Worm (Caenorhabditis elegans) whole organism, midembryonic: Measurements from ENCODE around the gene C50D2.1.

Experiments used
- T22C8.4 ChIP-seq: fragments of 200-800 bp; sonication (Bioruptor generic); IDR thresholded peaks from 2 replicates; pipeline ENCODE4 v1.3.6; 2022; ENCODE audit warnings: missing genetic modification characterization, missing compliant biosample characterization
- cog-1 ChIP-seq: sonication (generic microtip); optimal IDR thresholded peaks from 2 replicates; lab custom pipeline; 2016; ENCODE audit warnings: missing genetic modification characterization, missing compliant biosample characterization
- flt-1 ChIP-seq: fragments of 200-800 bp; sonication (Bioruptor generic); IDR thresholded peaks from 2 replicates; pipeline ENCODE4 v1.3.6; 2022; ENCODE audit warnings: missing genetic modification characterization, missing compliant biosample characterization
- klf-2 ChIP-seq: fragments of 200-800 bp; sonication (Bioruptor generic); conservative IDR thresholded peaks from 2 replicates; pipeline ENCODE4 v1.3.6; 2022; ENCODE audit warnings: missing genetic modification reagents, missing genetic modification characterization, missing compliant biosample characterization
- med-1 ChIP-seq: sonication (generic microtip); optimal IDR thresholded peaks from 2 replicates; lab custom pipeline; 2017; ENCODE audit warnings: missing genetic modification characterization, mild to moderate bottlenecking, missing compliant biosample characterization, antibody characterized with exemption, missing genetic modification reagents; ENCODE audit not compliant: insufficient read depth
- ref-1 ChIP-seq: fragments of 200-800 bp; sonication (Bioruptor generic); conservative IDR thresholded peaks from 2 replicates; pipeline ENCODE4 v1.3.6; 2022; ENCODE audit warnings: missing genetic modification reagents, missing genetic modification characterization, missing compliant biosample characterization
- ztf-23 ChIP-seq: fragments of 200-800 bp; sonication (Bioruptor generic); IDR thresholded peaks from 2 replicates; pipeline ENCODE4 v1.3.6; 2022; ENCODE audit warnings: missing genetic modification reagents, missing genetic modification characterization, missing compliant biosample characterization
- ztf-29 ChIP-seq: fragments of 200-800 bp; sonication (Bioruptor generic); IDR thresholded peaks from 2 replicates; pipeline ENCODE4 v1.3.6; 2022; ENCODE audit warnings: missing genetic modification reagents, missing genetic modification characterization, missing compliant biosample characterization

DNA sequence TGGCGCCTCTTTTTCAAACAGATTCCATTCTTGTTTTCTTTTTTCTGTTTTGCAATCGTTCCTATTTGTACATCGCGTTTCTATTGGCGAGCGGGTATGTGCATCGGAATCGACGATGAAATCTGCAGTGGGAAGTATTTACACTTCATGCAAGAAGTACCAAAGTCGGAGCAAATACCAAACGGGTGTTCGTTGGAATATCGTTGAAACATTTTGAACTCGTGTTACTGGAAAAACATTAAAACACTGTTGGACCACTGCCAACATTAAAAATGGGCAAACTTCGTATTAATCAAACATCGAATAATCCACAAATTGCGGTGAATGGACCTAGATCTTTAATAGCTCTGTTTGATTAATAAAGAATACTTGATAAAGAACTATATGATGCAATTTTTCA is 32.2 kb upstream of the C50D2.1 start, which contains the start of gene C23H3.9:
- TF ChIP-seq T22C8.4 (GFP tag; lab: Robert Waterston, UW) (no peak), med-1 (GFP tag; lab: Kevin White, UChicago) (no peak), flt-1 (GFP tag; lab: Robert Waterston, UW) (no peak), ref-1 (GFP tag; lab: Robert Waterston, UW) (no peak), klf-2 (GFP tag; lab: Robert Waterston, UW) (no peak), ztf-29 (GFP tag; lab: Robert Waterston, UW) (no peak), cog-1 (tag; lab: Kevin White, UChicago) (no peak), ztf-23 (GFP tag; lab: Robert Waterston, UW) (no peak)
